Fruit fly (Drosophila melanogaster): ENCODE data around the gene Prp4k.

Gene Prp4k

DNA sequence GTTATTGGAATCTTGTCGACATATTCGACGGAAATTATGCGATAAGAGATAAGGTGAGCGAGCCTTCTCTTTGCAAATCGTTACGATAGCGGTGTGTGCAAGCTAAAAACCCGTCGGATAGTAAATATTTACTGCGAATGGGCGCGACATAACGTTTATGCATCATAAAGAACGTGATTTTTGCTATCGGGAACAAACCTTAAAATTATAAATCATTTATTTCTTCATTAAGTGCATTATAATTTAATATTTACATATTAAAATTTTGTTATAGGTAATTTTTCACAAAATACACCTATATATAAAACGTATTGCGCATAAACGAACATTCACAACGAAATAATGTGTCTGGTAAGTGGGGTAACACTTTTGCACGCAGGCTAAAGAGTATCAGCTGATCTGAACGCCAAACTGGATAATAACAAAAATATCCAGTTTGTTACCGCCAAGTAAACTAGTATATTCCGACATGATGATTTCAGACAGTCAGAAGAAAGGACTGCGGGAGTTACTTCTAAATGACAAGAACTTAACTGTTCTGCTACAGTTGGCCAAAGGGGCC lies 5.5 kb downstream of the Prp4k start, which contains the start of the genes Gk1 and CG13876 (continued):
- TF ChIP-seq phol (tag; optimal IDR thresholded peaks at IDR 0.05) = peak; percentile 96
- peak; percentile 93 for TF ChIP-seq NfI (GFP tag; optimal IDR thresholded peaks at IDR 0.05)
- peak; percentile 94 for TF ChIP-seq sqz (GFP tag; optimal IDR thresholded peaks at IDR 0.05)
- peak; percentile 86 for TF ChIP-seq CG5180 (GFP tag; optimal IDR thresholded peaks at IDR 0.05)
- TF ChIP-seq Xbp1 (GFP tag; optimal IDR thresholded peaks at IDR 0.05) = peak; percentile 93
- no peak for TF ChIP-seq Kr (GFP tag; optimal IDR thresholded peaks at IDR 0.05)
- peak; percentile 84 for TF ChIP-seq CG32772 (GFP tag; IDR thresholded peaks at IDR 0.05)
- TF ChIP-seq Aef1 (GFP tag; IDR thresholded peaks at IDR 0.05) = peak; percentile 90
- peak; percentile 96 for TF ChIP-seq row (GFP tag; IDR thresholded peaks at IDR 0.05)
- no peak for TF ChIP-seq Sox100B (GFP tag; optimal IDR thresholded peaks at IDR 0.05)
- no peak for TF ChIP-seq ind (GFP tag; optimal IDR thresholded peaks at IDR 0.05)
- peak; percentile 24 for TF ChIP-seq CG9797 (GFP tag; optimal IDR thresholded peaks at IDR 0.05)
- TF ChIP-seq schlank (tag; optimal IDR thresholded peaks at IDR 0.05) = peak; percentile 90
- peak; percentile 48 for TF ChIP-seq CG17186 (GFP tag; optimal IDR thresholded peaks at IDR 0.05)
- peak; percentile 93 for TF ChIP-seq Asciz (GFP tag; optimal IDR thresholded peaks at IDR 0.05)
- TF ChIP-seq Taf1 (GFP tag; IDR thresholded peaks at IDR 0.05) = peak; percentile 86
- peak; percentile 97 for TF ChIP-seq Drgx (GFP tag; IDR thresholded peaks at IDR 0.05)
- TF ChIP-seq h (optimal IDR thresholded peaks at IDR 0.05) = no peak
- peak; percentile 48 for TF ChIP-seq Bdp1 (GFP tag; optimal IDR thresholded peaks at IDR 0.05)
- peak; percentile 93 for TF ChIP-seq ttk (GFP tag; IDR thresholded peaks at IDR 0.05)
- no peak for TF ChIP-seq dan (GFP tag; IDR thresholded peaks at IDR 0.05)
- no peak for TF ChIP-seq CG17568 (GFP tag; optimal IDR thresholded peaks at IDR 0.05)
- TF ChIP-seq org-1 (GFP tag; optimal IDR thresholded peaks at IDR 0.05) = peak; percentile 86
- peak; percentile 97 for TF ChIP-seq CG18599 (GFP tag; optimal IDR thresholded peaks at IDR 0.05)
- peak; percentile 64; the same call in 1 of the 2 replicates for TF ChIP-seq Poxn (GFP tag; IDR thresholded peaks at IDR 0.05)
- no peak; the same call in 1 of the 2 replicates for TF ChIP-seq unc-4 (GFP tag; IDR thresholded peaks at IDR 0.05; ENCODE audit: partially characterized antibody)
- TF ChIP-seq CG10959 (GFP tag; IDR thresholded peaks at IDR 0.05) = peak; percentile 81
- peak; percentile 87 for TF ChIP-seq B-H1 (GFP tag; IDR thresholded peaks at IDR 0.05)
- peak; percentile 91 for TF ChIP-seq CG12219 (GFP tag; optimal IDR thresholded peaks at IDR 0.05)
- no peak for TF ChIP-seq CG3163 (GFP tag; optimal IDR thresholded peaks at IDR 0.05)
- 0 out of 3 replicates have a peak, but pooled peaks have one; percentile 36 for TF ChIP-seq z (GFP tag; IDR thresholded peaks at IDR 0.05)
- peak; percentile 76 for TF ChIP-seq CG1603 (tag; optimal IDR thresholded peaks at IDR 0.05)
- TF ChIP-seq Abd-B (GFP tag; optimal IDR thresholded peaks at IDR 0.05) = peak; percentile 87
- TF ChIP-seq CG12659 (GFP tag; optimal IDR thresholded peaks at IDR 0.05) = peak; percentile 98
- peak; percentile 93 for TF ChIP-seq CG12104 (GFP tag; optimal IDR thresholded peaks at IDR 0.05)
- TF ChIP-seq kay (GFP tag; optimal IDR thresholded peaks at IDR 0.05) = peak; percentile 86
- TF ChIP-seq CG5245 (GFP tag; optimal IDR thresholded peaks at IDR 0.05) = peak; percentile 81
- peak; percentile 94 for TF ChIP-seq tgo (GFP tag; IDR thresholded peaks at IDR 0.05)
- TF ChIP-seq CG9876 (GFP tag; optimal IDR thresholded peaks at IDR 0.05) = no peak
- peak; percentile 94 for TF ChIP-seq corto (GFP tag; optimal IDR thresholded peaks at IDR 0.05)
- TF ChIP-seq seq (GFP tag; IDR thresholded peaks at IDR 0.05) = peak; percentile 92
- TF ChIP-seq Adf1 (GFP tag; IDR thresholded peaks at IDR 0.05) = peak; percentile 83
- peak; percentile 89 for TF ChIP-seq ap (GFP tag; IDR thresholded peaks at IDR 0.05)
- peak; percentile 93 for TF ChIP-seq fd3F (GFP tag; optimal IDR thresholded peaks at IDR 0.05)
- TF ChIP-seq CG14441 (GFP tag; IDR thresholded peaks at IDR 0.05) = peak; percentile 90
- peak; percentile 64; the same call in 2 of the 3 replicates for TF ChIP-seq jigr1 (GFP tag; IDR thresholded peaks at IDR 0.05)
- TF ChIP-seq p53 (GFP tag; optimal IDR thresholded peaks at IDR 0.05) = no peak
- no peak for TF ChIP-seq HLH4C (GFP tag; IDR thresholded peaks at IDR 0.05; ENCODE audit: partially characterized antibody)
- TF ChIP-seq Bgb (GFP tag; IDR thresholded peaks at IDR 0.05; ENCODE audit: partially characterized antibody) = no peak
- peak; percentile 84 for TF ChIP-seq CG11085 (GFP tag; IDR thresholded peaks at IDR 0.05)
- peak; percentile 95 for TF ChIP-seq Rfx (GFP tag; IDR thresholded peaks at IDR 0.05)

Data from whole organism, embryonic.